Worm (Caenorhabditis elegans) whole organism, young adult: ENCODE measurements around the gene srh-179.

ENCODE experiments used
- athp-1 ChIP-seq: sonication (generic microtip); optimal IDR thresholded peaks from 2 replicates; lab custom pipeline; 2017; ENCODE audit warnings: mild to moderate bottlenecking, missing genetic modification characterization, missing compliant biosample characterization
- bed-1 ChIP-seq: fragments of 200-800 bp; sonication (Bioruptor generic); IDR thresholded peaks from 2 replicates; pipeline ENCODE4 v1.3.6; 2022; ENCODE audit warnings: missing genetic modification reagents, missing genetic modification characterization, missing compliant biosample characterization
- him-1 ChIP-seq: sonication (generic microtip); optimal IDR thresholded peaks from 2 replicates; lab custom pipeline; 2016; ENCODE audit warnings: missing genotype, missing genetic modification reagents, missing genetic modification characterization, missing compliant biosample characterization
- snpc-1.1 ChIP-seq: sonication (generic microtip); optimal IDR thresholded peaks from 2 replicates; lab custom pipeline; 2017; ENCODE audit warnings: missing genetic modification characterization, mild to moderate bottlenecking, missing compliant biosample characterization, antibody characterized with exemption, moderate library complexity, missing genotype, missing genetic modification reagents; ENCODE audit not compliant: insufficient read depth
- tlf-1 ChIP-seq: fragments of 200-800 bp; sonication (Bioruptor generic); optimal IDR thresholded peaks from 2 replicates; lab custom pipeline; 2018; ENCODE audit warnings: mild to moderate bottlenecking, missing genetic modification characterization, missing compliant biosample characterization

ce11 chrV:18491961-18492360 is 15.8 kb downstream of the srh-179 start, which contains the start of gene slo-1:
- TF ChIP-seq athp-1 (no peak), tlf-1 (GFP tag; lab: Kevin White, UChicago) (no peak), bed-1 (GFP tag; lab: Robert Waterston, UW) (no peak), snpc-1.1 (tag; lab: Kevin White, UChicago) (no peak), him-1 (no peak)
